Worm (Caenorhabditis elegans) whole organism, L1 larva: Measurements from ENCODE around the gene T03F6.9.

Experiments used
- C34B4.2 ChIP-seq: sonication (generic microtip); optimal IDR thresholded peaks from 2 replicates; lab custom pipeline; 2017; ENCODE audit warnings: mild to moderate bottlenecking, missing genetic modification characterization, missing compliant biosample characterization
- ceh-63 ChIP-seq: fragments of 200-800 bp; sonication (Bioruptor generic); optimal IDR thresholded peaks from 2 replicates; lab custom pipeline; 2018; ENCODE audit warnings: mild to moderate bottlenecking, missing genetic modification characterization, missing compliant biosample characterization
- ceh-82 ChIP-seq, 3 experiments: fragments of 150-350 bp in 1 of 3; sonication (generic microtip) in 2 of 3; optimal IDR thresholded peaks; 2 replicates each; lab custom pipeline; 2014 to 2017; ENCODE audit warnings: missing biosample characterization in 3 of 3, missing genetic modification characterization in 3 of 3
- ceh-88 ChIP-seq: fragments of 200-800 bp; sonication (Bioruptor generic); IDR thresholded peaks from 2 replicates; pipeline ENCODE4 v1.3.6; 2022; ENCODE audit warnings: missing genetic modification characterization, missing compliant biosample characterization
- ceh-90 ChIP-seq: sonication (generic microtip); optimal IDR thresholded peaks from 2 replicates; lab custom pipeline; 2016; ENCODE audit warnings: missing genetic modification characterization, missing compliant biosample characterization
- ces-1 ChIP-seq: fragments of 150-350 bp; optimal IDR thresholded peaks from 2 replicates; lab custom pipeline; 2014; ENCODE audit warnings: missing biosample characterization, missing genetic modification reagents, missing genetic modification characterization
- dsc-1 ChIP-seq: sonication (generic microtip); optimal IDR thresholded peaks from 2 replicates; lab custom pipeline; 2016; ENCODE audit warnings: mild to moderate bottlenecking, missing genetic modification characterization, missing compliant biosample characterization
- efl-1 ChIP-seq, 4 experiments: fragments of 150-350 bp; optimal IDR thresholded peaks in 3 of 4; peaks in 1 of 4; 1 replicate in 1 of 4; 2 replicates in 3 of 4; lab custom pipeline; 2014; ENCODE audit warnings: missing biosample characterization in 2 of 4, missing genetic modification characterization in 2 of 4, missing genetic modification reagents in 2 of 4
- efl-3 ChIP-seq: fragments of 200-800 bp; sonication (Bioruptor generic); optimal IDR thresholded peaks from 2 replicates; lab custom pipeline; 2018; ENCODE audit warnings: mild to moderate bottlenecking, missing genetic modification characterization, missing compliant biosample characterization
- egl-13 ChIP-seq: sonication (generic microtip); optimal IDR thresholded peaks from 2 replicates; lab custom pipeline; 2016; ENCODE audit warnings: missing genotype, missing genetic modification reagents, missing genetic modification characterization, missing compliant biosample characterization
- egl-27 ChIP-seq, 2 experiments: fragments of 150-350 bp in 1 of 2; sonication (generic microtip); optimal IDR thresholded peaks; 3 replicates each; lab custom pipeline; 2017 to 2018; ENCODE audit warnings: missing biosample characterization in 2 of 2, missing genetic modification characterization in 2 of 2, missing genetic modification reagents in 2 of 2
- ets-5 ChIP-seq: fragments of 200-800 bp; sonication (Bioruptor generic); IDR thresholded peaks from 2 replicates; pipeline ENCODE4 v1.3.6; 2022; ENCODE audit warnings: missing genetic modification characterization, missing compliant biosample characterization
- fkh-10 ChIP-seq: sonication (generic microtip); optimal IDR thresholded peaks from 2 replicates; lab custom pipeline; 2017; ENCODE audit warnings: missing biosample characterization, missing genetic modification reagents, missing genetic modification characterization
- fkh-4 ChIP-seq: sonication (generic microtip); optimal IDR thresholded peaks from 2 replicates; lab custom pipeline; 2016; ENCODE audit warnings: missing compliant biosample characterization, missing genetic modification characterization, borderline replicate concordance
- fkh-8 ChIP-seq: sonication (generic microtip); optimal IDR thresholded peaks from 2 replicates; lab custom pipeline; 2016; ENCODE audit warnings: mild to moderate bottlenecking, missing genetic modification characterization, missing compliant biosample characterization
- grh-1 ChIP-seq: fragments of 200-800 bp; sonication (Bioruptor generic); IDR thresholded peaks from 2 replicates; pipeline ENCODE4 v1.3.6; 2022; ENCODE audit warnings: missing genetic modification reagents, missing genetic modification characterization, missing compliant biosample characterization
- hpl-2 ChIP-seq: fragments of 150-350 bp; optimal IDR thresholded peaks from 2 replicates; lab custom pipeline; 2014; ENCODE audit warnings: missing biosample characterization, missing genetic modification reagents, missing genetic modification characterization
- isw-1 ChIP-seq: fragments of 200-800 bp; sonication (Bioruptor generic); IDR thresholded peaks from 2 replicates; pipeline ENCODE4 v1.3.6; 2022; ENCODE audit warnings: missing genetic modification characterization, missing compliant biosample characterization
- jun-1 ChIP-seq: fragments of 150-350 bp; optimal IDR thresholded peaks from 2 replicates; lab custom pipeline; 2014; ENCODE audit warnings: missing biosample characterization, missing genetic modification reagents, missing genetic modification characterization
- lin-13 ChIP-seq: fragments of 150-350 bp; optimal IDR thresholded peaks from 2 replicates; lab custom pipeline; 2014; ENCODE audit warnings: missing biosample characterization, missing genetic modification reagents, missing genetic modification characterization
- lin-14 ChIP-seq: fragments of 200-800 bp; sonication (Bioruptor generic); optimal IDR thresholded peaks from 2 replicates; lab custom pipeline; 2018; ENCODE audit warnings: mild to moderate bottlenecking, missing genetic modification characterization, moderate library complexity, missing compliant biosample characterization
- lin-15B ChIP-seq: fragments of 150-350 bp; sonication (generic microtip); optimal IDR thresholded peaks from 3 replicates; lab custom pipeline; 2014; ENCODE audit warnings: missing biosample characterization, missing genetic modification characterization
- lir-3 ChIP-seq: sonication (generic microtip); optimal IDR thresholded peaks from 2 replicates; lab custom pipeline; 2016; ENCODE audit warnings: mild to moderate bottlenecking, missing genetic modification characterization, moderate library complexity, missing compliant biosample characterization; ENCODE audit not compliant: poor library complexity
- lsy-2 ChIP-seq, 2 experiments: fragments of 150-350 bp; optimal IDR thresholded peaks; 2 replicates each; lab custom pipeline; 2014; ENCODE audit warnings: missing biosample characterization in 2 of 2, missing genetic modification characterization in 2 of 2
- nhr-11 ChIP-seq: fragments of 150-350 bp; optimal IDR thresholded peaks from 2 replicates; lab custom pipeline; 2014; ENCODE audit warnings: missing biosample characterization, missing genetic modification characterization
- nhr-12 ChIP-seq: sonication (generic microtip); optimal IDR thresholded peaks from 2 replicates; lab custom pipeline; 2017; ENCODE audit warnings: missing biosample characterization, missing genetic modification characterization
- nhr-47 ChIP-seq: sonication (generic microtip); optimal IDR thresholded peaks from 2 replicates; lab custom pipeline; 2016; ENCODE audit warnings: mild to moderate bottlenecking, missing genetic modification characterization, moderate library complexity, missing compliant biosample characterization
- nhr-71 ChIP-seq: sonication (generic microtip); optimal IDR thresholded peaks from 2 replicates; lab custom pipeline; 2016; ENCODE audit warnings: mild to moderate bottlenecking, missing genetic modification characterization, moderate library complexity, missing compliant biosample characterization
- nhr-76 ChIP-seq: sonication (generic microtip); optimal IDR thresholded peaks from 2 replicates; lab custom pipeline; 2017; ENCODE audit warnings: missing biosample characterization, missing genetic modification characterization
- nhr-85 ChIP-seq: sonication (generic microtip); peaks from one replicate; lab custom pipeline; 2016; ENCODE audit warnings: missing genetic modification characterization, inconsistent platforms, missing compliant biosample characterization
- nhr-90 ChIP-seq: sonication (generic microtip); optimal IDR thresholded peaks from 2 replicates; lab custom pipeline; 2016; ENCODE audit warnings: mild to moderate bottlenecking, missing genetic modification characterization, missing compliant biosample characterization; ENCODE audit not compliant: poor library complexity
- pag-3 ChIP-seq: sonication (generic microtip); optimal IDR thresholded peaks from 2 replicates; lab custom pipeline; 2017; ENCODE audit warnings: missing genetic modification characterization, mild to moderate bottlenecking, missing compliant biosample characterization, antibody characterized with exemption, borderline replicate concordance; ENCODE audit not compliant: insufficient read depth
- skn-1 ChIP-seq: fragments of 150-350 bp; optimal IDR thresholded peaks from 2 replicates; lab custom pipeline; 2014; ENCODE audit warnings: missing biosample characterization, missing genetic modification characterization
- snu-23 ChIP-seq: sonication (generic microtip); optimal IDR thresholded peaks from 2 replicates; lab custom pipeline; 2016; ENCODE audit warnings: missing genetic modification characterization, missing compliant biosample characterization
- swsn-7 ChIP-seq: sonication (generic microtip); optimal IDR thresholded peaks from 2 replicates; lab custom pipeline; 2016; ENCODE audit warnings: missing genetic modification characterization, missing compliant biosample characterization
- tlp-1 ChIP-seq: fragments of 150-350 bp; optimal IDR thresholded peaks from 2 replicates; lab custom pipeline; 2014; ENCODE audit warnings: missing biosample characterization, missing genetic modification characterization
- unc-130 ChIP-seq: fragments of 150-350 bp; optimal IDR thresholded peaks from 2 replicates; lab custom pipeline; 2017; ENCODE audit warnings: missing biosample characterization, missing genetic modification characterization, inconsistent platforms
- unc-86 ChIP-seq: sonication (generic microtip); optimal IDR thresholded peaks from 2 replicates; lab custom pipeline; 2016; ENCODE audit warnings: missing genetic modification characterization, missing compliant biosample characterization
- unc-98 ChIP-seq: fragments of 200-800 bp; sonication (Bioruptor generic); IDR thresholded peaks from 2 replicates; pipeline ENCODE4 v1.3.6; 2022; ENCODE audit warnings: missing genetic modification characterization, missing compliant biosample characterization
- xbp-1 ChIP-seq: sonication (generic microtip); optimal IDR thresholded peaks from 2 replicates; lab custom pipeline; 2016; ENCODE audit warnings: missing genetic modification characterization, missing compliant biosample characterization
- zag-1 ChIP-seq: fragments of 150-350 bp; optimal IDR thresholded peaks from 2 replicates; lab custom pipeline; 2014; ENCODE audit warnings: missing biosample characterization, missing genetic modification characterization

T03F6.9 gene

ce11 chrIII:13359256-13359655, 11.6 kb downstream of the T03F6.9 start, which contains the start of gene F53A2.9:
Gene F53A2.9 (minus strand): TSS chrIII:13359356.
- TF ChIP-seq isw-1 (GFP tag; lab: Robert Waterston, UW) (no peak), efl-3 (GFP tag; lab: Kevin White, UChicago) (no peak), egl-27 (tag; optimal IDR thresholded peaks at IDR 0.05; lab: Kevin White, UChicago) (no peak), ets-5 (GFP tag; lab: Robert Waterston, UW) (no peak), dsc-1 (tag; lab: Kevin White, UChicago) (no peak), tlp-1 (tag; lab: Kevin White, UChicago) (no peak), jun-1 (no peak)

- TF ChIP-seq xbp-1 (tag; lab: Kevin White, UChicago) (no peak), fkh-10 (GFP tag; lab: Kevin White, UChicago) (no peak), swsn-7 (no peak), nhr-71 (peak; percentile 3), egl-13 (tag; lab: Kevin White, UChicago) (no peak), lir-3 (no peak), zag-1 (tag; lab: Kevin White, UChicago) (no peak), nhr-11 (no peak), ces-1 (GFP tag; lab: Kevin White, UChicago) (no peak), lsy-2 (tag; optimal IDR thresholded peaks at IDR 0.05; lab: Kevin White, UChicago) (peak in 1 of 2 experiments; percentile 12), nhr-90 (no peak), pag-3 (tag; lab: Kevin White, UChicago) (no peak), ceh-63 (GFP tag; lab: Kevin White, UChicago) (no peak), lin-15B (no peak), egl-27 (tag; optimal IDR thresholded peaks at IDR 0.05; lab: Kevin White, UChicago) (no peak), efl-1 (optimal IDR thresholded peaks at IDR 0.05; lab: Kevin White, UChicago) (no peak), efl-1 (GFP tag; optimal IDR thresholded peaks at IDR 0.05 in 1 of 2; lab: Kevin White, UChicago) (no peak), nhr-85 (no peak), nhr-76 (no peak), tlp-1 (tag; lab: Kevin White, UChicago) (no peak), lin-13 (no peak), unc-86 (tag; lab: Kevin White, UChicago) (no peak), unc-98 (no peak), hpl-2 (GFP tag; lab: Kevin White, UChicago) (no peak), grh-1 (GFP tag; lab: Robert Waterston, UW) (no peak), lin-14 (GFP tag; lab: Kevin White, UChicago) (peak; percentile 66)
Observed at ce11 chrIII:13350964-13351363, 19.9 kb downstream of the T03F6.9 start.

DNA sequence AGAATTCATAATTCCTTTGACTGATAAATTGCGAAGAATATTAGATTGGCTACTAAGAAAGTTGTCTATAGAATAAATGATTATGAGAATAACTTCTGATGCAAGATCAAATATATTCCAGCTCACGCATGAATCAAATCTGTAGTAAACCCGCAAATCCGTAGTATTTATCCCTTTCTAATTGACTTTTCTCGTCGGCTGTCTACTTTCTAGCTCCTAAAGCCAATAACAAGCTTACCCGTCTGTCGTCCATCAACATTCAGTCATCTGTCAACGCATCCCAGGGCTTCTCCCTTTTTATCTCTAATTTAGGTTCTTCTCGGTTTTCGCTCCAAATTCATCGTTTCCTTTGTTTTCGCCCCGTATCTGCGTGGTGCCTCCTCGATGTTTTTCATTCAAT, 22.0 kb downstream of the T03F6.9 start:
- TF ChIP-seq fkh-8 (tag; lab: Kevin White, UChicago), result peak; percentile 21
- TF ChIP-seq lir-3, result no peak
- TF ChIP-seq ceh-82 (tag; optimal IDR thresholded peaks at IDR 0.05; lab: Kevin White, UChicago), result peak in 1 of 3 experiments; percentile 6
- TF ChIP-seq unc-130 (tag; lab: Kevin White, UChicago), result no peak
- no peak for TF ChIP-seq ceh-88 (GFP tag; lab: Robert Waterston, UW)
- TF ChIP-seq fkh-4 (tag; lab: Kevin White, UChicago), result no peak
- no peak for TF ChIP-seq grh-1 (GFP tag; lab: Robert Waterston, UW)
- TF ChIP-seq skn-1, result no peak
- TF ChIP-seq nhr-47, result peak; percentile 28
- no peak for TF ChIP-seq nhr-12 (tag; lab: Kevin White, UChicago)
- TF ChIP-seq dsc-1 (tag; lab: Kevin White, UChicago), result peak; percentile 78
- TF ChIP-seq nhr-71, result peak; percentile 10
- no peak for TF ChIP-seq ceh-90
- TF ChIP-seq egl-13 (tag; lab: Kevin White, UChicago), result no peak
- TF ChIP-seq nhr-76, result no peak
- no peak for TF ChIP-seq snu-23 (GFP tag; lab: Kevin White, UChicago)
- no peak for TF ChIP-seq C34B4.2
